Worm (Caenorhabditis elegans): ENCODE data around the gene lbp-2.

ce11 chrX:3218040-3218795 lies 42.2 kb upstream of the lbp-2 start:
- TF ChIP-seq R02D3.7 (tag; optimal IDR thresholded peaks at IDR 0.05) (no peak), unc-55 (GFP tag; optimal IDR thresholded peaks at IDR 0.05) (no peak), nhr-25 (tag; optimal IDR thresholded peaks at IDR 0.05) (no peak), gmeb-1 (tag; optimal IDR thresholded peaks at IDR 0.05) (no peak), blmp-1 (tag; optimal IDR thresholded peaks at IDR 0.05; ENCODE audit: insufficient read depth) (peak; percentile 6), nhr-11 (tag; optimal IDR thresholded peaks at IDR 0.05) (no peak), ztf-1 (GFP tag; conservative IDR thresholded peaks at IDR 0.05) (no peak), zag-1 (tag; optimal IDR thresholded peaks at IDR 0.05) (no peak)

Measured in whole organism, L2 larva.